Worm (Caenorhabditis elegans) whole organism, late embryonic: ENCODE data around the gene nhr-125.

Source experiments
- C38D4.7 ChIP-seq: fragments of 200-800 bp; sonication (Bioruptor generic); optimal IDR thresholded peaks from 2 replicates; lab custom pipeline; 2018; ENCODE audit warnings: mild to moderate bottlenecking, missing genetic modification characterization, moderate library complexity, missing compliant biosample characterization
- K02D7.2 ChIP-seq: sonication (generic microtip); optimal IDR thresholded peaks from 2 replicates; lab custom pipeline; 2017; ENCODE audit warnings: mild to moderate bottlenecking, missing genetic modification characterization, missing compliant biosample characterization
- K09A11.1 ChIP-seq: sonication (generic microtip); optimal IDR thresholded peaks from 2 replicates; lab custom pipeline; 2017; ENCODE audit warnings: antibody characterized with exemption, mild to moderate bottlenecking, missing genetic modification characterization, missing compliant biosample characterization; ENCODE audit not compliant: insufficient read depth
- Y22D7AL.16 ChIP-seq: sonication (generic microtip); optimal IDR thresholded peaks from 2 replicates; lab custom pipeline; 2016; ENCODE audit warnings: missing genetic modification characterization, missing compliant biosample characterization
- ahr-1 ChIP-seq: sonication (generic microtip); optimal IDR thresholded peaks from 2 replicates; lab custom pipeline; 2016; ENCODE audit warnings: missing genetic modification characterization, missing compliant biosample characterization
- ama-1 ChIP-seq: fragments of 150-350 bp; optimal IDR thresholded peaks from 2 replicates; lab custom pipeline; 2014
- ceh-18 ChIP-seq: sonication (generic microtip); optimal IDR thresholded peaks from 2 replicates; lab custom pipeline; 2016; ENCODE audit warnings: missing genetic modification characterization, missing compliant biosample characterization
- ceh-30 ChIP-seq: fragments of 150-350 bp; optimal IDR thresholded peaks from 2 replicates; lab custom pipeline; 2014; ENCODE audit warnings: missing biosample characterization, missing genetic modification characterization
- ceh-34 ChIP-seq: sonication (generic microtip); optimal IDR thresholded peaks from 2 replicates; lab custom pipeline; 2016; ENCODE audit warnings: mild to moderate bottlenecking, missing genetic modification characterization, missing compliant biosample characterization
- dve-1 ChIP-seq: sonication (generic microtip); optimal IDR thresholded peaks from 2 replicates; lab custom pipeline; 2017; ENCODE audit warnings: antibody characterized with exemption, mild to moderate bottlenecking, missing genetic modification characterization, missing compliant biosample characterization
- elt-2 ChIP-seq: sonication (generic microtip); optimal IDR thresholded peaks from 2 replicates; lab custom pipeline; 2016; ENCODE audit warnings: missing genetic modification reagents, missing genetic modification characterization, missing compliant biosample characterization
- elt-4 ChIP-seq: sonication (generic microtip); optimal IDR thresholded peaks from 2 replicates; lab custom pipeline; 2016; ENCODE audit warnings: missing genetic modification characterization, missing compliant biosample characterization
- ets-4 ChIP-seq: sonication (generic microtip); optimal IDR thresholded peaks from 2 replicates; lab custom pipeline; 2016; ENCODE audit warnings: missing genetic modification characterization, missing compliant biosample characterization
- eyg-1 ChIP-seq: sonication (generic microtip); optimal IDR thresholded peaks from 2 replicates; lab custom pipeline; 2016; ENCODE audit warnings: missing genotype, missing genetic modification characterization, missing compliant biosample characterization
- fkh-10 ChIP-seq: fragments of 150-350 bp; optimal IDR thresholded peaks from 2 replicates; lab custom pipeline; 2014; ENCODE audit warnings: missing biosample characterization, missing genetic modification reagents, missing genetic modification characterization
- hlh-13 ChIP-seq: fragments of 200-800 bp; sonication (Bioruptor generic); optimal IDR thresholded peaks from 2 replicates; lab custom pipeline; 2018; ENCODE audit warnings: mild to moderate bottlenecking, missing genetic modification characterization, missing compliant biosample characterization
- hlh-15 ChIP-seq: sonication (generic microtip); optimal IDR thresholded peaks from 2 replicates; lab custom pipeline; 2016; ENCODE audit warnings: missing genetic modification characterization, missing compliant biosample characterization
- hlh-6 ChIP-seq: sonication (generic microtip); optimal IDR thresholded peaks from 2 replicates; lab custom pipeline; 2016; ENCODE audit warnings: missing genotype, missing genetic modification characterization, missing compliant biosample characterization
- hlh-8 ChIP-seq: sonication (generic microtip); optimal IDR thresholded peaks from 2 replicates; lab custom pipeline; 2016; ENCODE audit warnings: missing genotype, missing genetic modification characterization, missing compliant biosample characterization
- lim-6 ChIP-seq: sonication (generic microtip); optimal IDR thresholded peaks from 2 replicates; lab custom pipeline; 2016; ENCODE audit warnings: missing genetic modification characterization, missing compliant biosample characterization
- lin-11 ChIP-seq: fragments of 200-800 bp; sonication (Bioruptor generic); optimal IDR thresholded peaks from 2 replicates; lab custom pipeline; 2018; ENCODE audit warnings: mild to moderate bottlenecking, missing genetic modification characterization, missing compliant biosample characterization
- madf-2 ChIP-seq: sonication (generic microtip); optimal IDR thresholded peaks from 2 replicates; lab custom pipeline; 2017; ENCODE audit warnings: missing genetic modification characterization, missing compliant biosample characterization
- mec-3 ChIP-seq: sonication (generic microtip); optimal IDR thresholded peaks from 2 replicates; lab custom pipeline; 2016; ENCODE audit warnings: borderline replicate concordance, missing genetic modification characterization, missing compliant biosample characterization
- nfya-1 ChIP-seq: sonication (generic microtip); optimal IDR thresholded peaks from 2 replicates; lab custom pipeline; 2017; ENCODE audit warnings: missing genetic modification characterization, mild to moderate bottlenecking, missing compliant biosample characterization, antibody characterized with exemption, moderate library complexity
- nhr-11 ChIP-seq: fragments of 150-350 bp; optimal IDR thresholded peaks from 2 replicates; lab custom pipeline; 2014; ENCODE audit warnings: missing biosample characterization, missing genetic modification characterization
- npax-4 ChIP-seq: sonication (generic microtip); optimal IDR thresholded peaks from 2 replicates; lab custom pipeline; 2016; ENCODE audit warnings: missing genetic modification characterization, missing compliant biosample characterization
- odd-2 ChIP-seq: sonication (generic microtip); optimal IDR thresholded peaks from 2 replicates; lab custom pipeline; 2017; ENCODE audit warnings: antibody characterized with exemption, mild to moderate bottlenecking, missing genetic modification characterization, missing compliant biosample characterization
- pax-1 ChIP-seq: fragments of 150-350 bp; optimal IDR thresholded peaks from 2 replicates; lab custom pipeline; 2014; ENCODE audit warnings: missing biosample characterization, missing genetic modification characterization
- pha-4 ChIP-seq: fragments of 150-350 bp; optimal IDR thresholded peaks from 2 replicates; lab custom pipeline; 2018; ENCODE audit warnings: missing biosample characterization, missing genetic modification reagents, missing genetic modification characterization
- rnt-1 ChIP-seq: sonication (generic microtip); optimal IDR thresholded peaks from 2 replicates; lab custom pipeline; 2016; ENCODE audit warnings: missing genetic modification characterization, missing compliant biosample characterization
- sox-2 ChIP-seq: fragments of 200-800 bp; sonication (Bioruptor generic); IDR thresholded peaks from 2 replicates; pipeline ENCODE4 v1.3.6; 2022; ENCODE audit warnings: missing genetic modification reagents, missing genetic modification characterization, missing compliant biosample characterization
- sox-4 ChIP-seq: sonication (generic microtip); optimal IDR thresholded peaks from 2 replicates; lab custom pipeline; 2017; ENCODE audit warnings: mild to moderate bottlenecking, missing genetic modification characterization, inconsistent platforms, missing compliant biosample characterization
- ttx-3 ChIP-seq: sonication (generic microtip); optimal IDR thresholded peaks from 2 replicates; lab custom pipeline; 2016; ENCODE audit warnings: missing genetic modification reagents, missing genetic modification characterization, missing compliant biosample characterization
- unc-3 ChIP-seq, 2 experiments: fragments of 200-800 bp in 1 of 2; sonication (Bioruptor generic) in 1 of 2; sonication (generic microtip) in 1 of 2; conservative IDR thresholded peaks in 1 of 2; optimal IDR thresholded peaks in 1 of 2; 2 replicates each; pipeline versions ENCODE4 v1.3.6 to Lab custom; 2016 to 2022; ENCODE audit warnings: missing compliant biosample characterization in 2 of 2, missing genetic modification characterization in 2 of 2, missing genetic modification reagents in 1 of 2
- unc-42 ChIP-seq: sonication (generic microtip); optimal IDR thresholded peaks from 2 replicates; lab custom pipeline; 2016; ENCODE audit warnings: missing genotype, missing genetic modification characterization, missing compliant biosample characterization
- unc-86 ChIP-seq: sonication (generic microtip); optimal IDR thresholded peaks from 2 replicates; lab custom pipeline; 2016; ENCODE audit warnings: missing genetic modification characterization, missing compliant biosample characterization
- ztf-16 ChIP-seq: sonication (generic microtip); optimal IDR thresholded peaks from 2 replicates; lab custom pipeline; 2017; ENCODE audit warnings: missing genetic modification characterization, missing compliant biosample characterization

nhr-125 gene

DNA sequence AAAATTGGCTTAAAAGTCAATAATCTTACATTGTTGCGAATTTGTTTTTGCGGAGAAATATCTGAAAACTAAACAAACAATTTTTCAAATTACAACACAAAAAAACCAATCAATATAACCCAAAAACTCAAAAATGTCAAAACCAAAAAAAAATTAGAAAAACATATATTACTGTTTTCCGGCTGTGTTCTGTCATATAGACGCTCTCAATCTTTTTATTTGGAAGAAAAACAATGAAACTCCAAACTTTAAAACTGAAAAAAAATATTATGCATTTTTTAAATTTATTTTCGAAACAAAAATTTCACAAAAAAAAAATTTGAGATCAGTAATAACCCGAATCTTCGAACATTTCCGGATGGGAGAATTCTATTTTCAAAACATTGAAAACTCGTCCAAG lies 2.6 kb downstream of the nhr-125 start, which contains the start of gene R02D1.2:
TSS of gene R02D1.2 (minus strand) at position 101 of the 400 bp plus-strand sequence.
- TF ChIP-seq ets-4 (tag; lab: Kevin White, UChicago) (no peak), ttx-3 (tag; lab: Kevin White, UChicago) (no peak), eyg-1 (no peak), rnt-1 (tag; lab: Kevin White, UChicago) (no peak), npax-4 (tag; lab: Kevin White, UChicago) (no peak), unc-42 (no peak), nhr-11 (no peak), fkh-10 (GFP tag; lab: Kevin White, UChicago) (no peak), hlh-8 (tag; lab: Kevin White, UChicago) (no peak), unc-86 (tag; lab: Kevin White, UChicago) (no peak), elt-4 (no peak), Y22D7AL.16 (tag; lab: Kevin White, UChicago) (no peak), madf-2 (tag; lab: Kevin White, UChicago) (no peak), ceh-18 (tag; lab: Kevin White, UChicago) (no peak)
- TF ChIP-seq, all 69 proteins: peak for 0

DNA sequence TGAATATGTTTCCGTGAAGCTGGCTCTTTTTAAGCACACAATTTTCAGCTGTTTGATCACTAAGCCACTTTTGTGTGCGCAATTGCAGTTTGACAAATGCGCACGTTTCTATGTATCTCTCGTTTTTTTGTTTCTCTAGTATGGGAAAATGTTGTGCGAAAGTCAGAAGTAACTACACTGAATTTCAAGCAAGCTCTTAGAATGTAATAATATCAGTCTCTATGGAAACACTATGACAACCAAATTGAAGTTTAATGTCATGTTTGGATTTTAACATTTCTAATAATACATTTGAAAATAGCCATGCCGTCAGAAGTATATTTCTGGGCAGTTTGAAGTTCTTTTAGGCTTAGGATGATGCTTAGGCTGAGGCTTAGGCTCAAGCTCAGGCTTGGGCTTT lies 5.4 kb downstream of the nhr-125 start, which contains the start of gene ZC132.9:
TSS of gene ZC132.9 (minus strand) at position 101 of the 400 bp plus-strand sequence.
- TF ChIP-seq unc-3 (GFP tag; conservative IDR thresholded peaks at IDR 0.05; lab: Robert Waterston, UW): no peak
- no peak for TF ChIP-seq unc-3 (tag; optimal IDR thresholded peaks at IDR 0.05; lab: Kevin White, UChicago)
- no peak for TF ChIP-seq pax-1 (tag; lab: Kevin White, UChicago)
- no peak for TF ChIP-seq lim-6 (tag; lab: Kevin White, UChicago)
- TF ChIP-seq madf-2 (tag; lab: Kevin White, UChicago): no peak
- no peak for TF ChIP-seq sox-4 (tag; lab: Kevin White, UChicago)
- no peak for TF ChIP-seq ama-1
- no peak for TF ChIP-seq sox-2 (GFP tag; lab: Robert Waterston, UW)
- no peak for TF ChIP-seq ceh-30 (tag; lab: Kevin White, UChicago)
- TF ChIP-seq hlh-8 (tag; lab: Kevin White, UChicago): no peak
- no peak for TF ChIP-seq K09A11.1 (tag; lab: Kevin White, UChicago)
- TF ChIP-seq eyg-1: no peak
- TF ChIP-seq nfya-1 (tag; lab: Kevin White, UChicago): no peak
- TF ChIP-seq ceh-18 (tag; lab: Kevin White, UChicago): no peak
- TF ChIP-seq mec-3 (tag; lab: Kevin White, UChicago): no peak
- no peak for TF ChIP-seq npax-4 (tag; lab: Kevin White, UChicago)
- no peak for TF ChIP-seq hlh-15 (tag; lab: Kevin White, UChicago)

DNA sequence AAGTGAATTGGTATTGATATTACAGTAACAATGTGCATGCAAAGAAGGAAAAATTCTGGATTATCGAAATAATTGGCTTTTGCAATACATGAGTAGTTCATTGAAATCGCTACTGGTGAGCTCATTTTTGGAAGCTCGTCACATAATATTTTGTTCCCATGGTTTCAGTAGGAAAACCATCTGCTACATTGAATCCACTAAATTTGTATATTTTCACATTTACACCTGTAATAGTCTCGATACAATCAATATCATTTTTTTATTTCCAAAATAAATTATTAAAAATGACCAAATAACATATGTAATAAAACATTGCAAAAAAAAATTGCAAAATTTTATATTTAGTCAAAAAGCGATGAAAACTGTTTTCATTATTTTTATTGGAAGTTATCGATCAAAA lies 10.3 kb downstream of the nhr-125 start, which contains the start of gene srh-192:
TSS of gene srh-192 (minus strand) at position 101 of the 400 bp plus-strand sequence.
- no peak for TF ChIP-seq K09A11.1 (tag; lab: Kevin White, UChicago)
- no peak for TF ChIP-seq hlh-8 (tag; lab: Kevin White, UChicago)
- TF ChIP-seq dve-1 (tag; lab: Kevin White, UChicago): no peak
- no peak for TF ChIP-seq hlh-6 (tag; lab: Kevin White, UChicago)
- TF ChIP-seq, all 69 proteins: peak for 0

DNA sequence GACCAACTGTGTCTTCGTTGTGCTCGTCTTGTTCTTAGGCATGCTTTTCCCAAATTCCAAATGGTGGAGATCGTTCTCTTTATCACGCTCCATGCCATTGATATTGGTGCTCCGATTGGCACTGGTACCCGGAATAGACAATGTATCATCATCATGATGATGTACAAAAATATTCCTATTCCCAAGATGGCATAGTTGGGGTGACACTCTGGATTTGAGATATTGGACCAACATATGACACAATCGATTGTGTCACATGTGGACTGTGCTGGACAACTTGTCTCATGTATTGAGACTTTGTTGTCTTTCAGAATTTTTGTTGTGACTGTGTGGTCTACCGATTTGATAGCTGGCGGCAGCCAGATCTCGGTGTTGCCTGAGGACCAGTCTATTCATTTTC lies 21.1 kb downstream of the nhr-125 start:
- TF ChIP-seq K02D7.2 (tag; lab: Kevin White, UChicago) (no peak), nfya-1 (tag; lab: Kevin White, UChicago) (no peak), ama-1 (no peak), K09A11.1 (tag; lab: Kevin White, UChicago) (no peak), lin-11 (no peak), nhr-11 (no peak), ztf-16 (tag; lab: Kevin White, UChicago) (no peak), madf-2 (tag; lab: Kevin White, UChicago) (no peak), C38D4.7 (GFP tag; lab: Kevin White, UChicago) (no peak), odd-2 (tag; lab: Kevin White, UChicago) (no peak)

DNA sequence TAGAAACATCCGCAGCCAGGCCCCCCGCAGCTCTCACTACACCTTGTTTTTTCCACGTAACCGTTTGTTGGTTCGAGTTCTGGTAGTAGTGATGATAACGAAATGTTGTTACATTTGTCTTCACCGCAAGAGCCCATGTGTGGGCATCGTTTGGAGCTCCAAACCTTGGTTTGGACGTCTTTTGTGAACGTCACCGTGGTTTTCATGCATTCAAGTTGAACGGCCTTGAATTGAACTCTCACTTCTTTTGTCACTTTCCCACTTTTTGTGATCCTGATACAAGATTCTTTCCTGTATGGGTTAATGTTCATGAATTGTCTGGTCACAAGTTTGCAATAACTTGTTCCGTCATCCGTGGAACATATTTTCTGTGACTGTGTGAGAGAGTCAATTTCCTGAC lies 21.5 kb downstream of the nhr-125 start:
- TF ChIP-seq pha-4 (tag; lab: Kevin White, UChicago) (no peak), ceh-34 (tag; lab: Kevin White, UChicago) (no peak), ahr-1 (tag; lab: Kevin White, UChicago) (no peak), elt-2 (tag; lab: Kevin White, UChicago) (no peak), lin-11 (no peak), hlh-13 (GFP tag; lab: Kevin White, UChicago) (no peak), rnt-1 (tag; lab: Kevin White, UChicago) (no peak)
